Worm (Caenorhabditis elegans) whole organism, L1 larva: ENCODE results near the gene F41E6.1.

ENCODE experiments used
- C16A3.4 ChIP-seq: fragments of 150-350 bp; optimal IDR thresholded peaks from 2 replicates; lab custom pipeline; 2014; ENCODE audit warnings: missing biosample characterization, missing genetic modification characterization
- C34B4.2 ChIP-seq: sonication (generic microtip); optimal IDR thresholded peaks from 2 replicates; lab custom pipeline; 2017; ENCODE audit warnings: mild to moderate bottlenecking, missing genetic modification characterization, missing compliant biosample characterization
- aha-1 ChIP-seq: fragments of 150-350 bp; optimal IDR thresholded peaks from 2 replicates; lab custom pipeline; 2014; ENCODE audit warnings: missing biosample characterization, missing genetic modification characterization
- aly-2 ChIP-seq: fragments of 150-350 bp; optimal IDR thresholded peaks from 2 replicates; lab custom pipeline; 2014; ENCODE audit warnings: missing biosample characterization, missing genetic modification characterization
- ama-1 ChIP-seq: fragments of 150-350 bp; optimal IDR thresholded peaks from 2 replicates; lab custom pipeline; 2014
- blmp-1 ChIP-seq: fragments of 150-350 bp; optimal IDR thresholded peaks from 2 replicates; lab custom pipeline; 2014; ENCODE audit warnings: missing biosample characterization, missing genetic modification characterization
- ceh-82 ChIP-seq, 3 experiments: fragments of 150-350 bp in 1 of 3; sonication (generic microtip) in 2 of 3; optimal IDR thresholded peaks; 2 replicates each; lab custom pipeline; 2014 to 2017; ENCODE audit warnings: missing biosample characterization in 3 of 3, missing genetic modification characterization in 3 of 3
- ceh-88 ChIP-seq: fragments of 200-800 bp; sonication (Bioruptor generic); IDR thresholded peaks from 2 replicates; pipeline ENCODE4 v1.3.6; 2022; ENCODE audit warnings: missing genetic modification characterization, missing compliant biosample characterization
- dsc-1 ChIP-seq: sonication (generic microtip); optimal IDR thresholded peaks from 2 replicates; lab custom pipeline; 2016; ENCODE audit warnings: mild to moderate bottlenecking, missing genetic modification characterization, missing compliant biosample characterization
- efl-1 ChIP-seq, 4 experiments: fragments of 150-350 bp; optimal IDR thresholded peaks in 3 of 4; peaks in 1 of 4; 1 replicate in 1 of 4; 2 replicates in 3 of 4; lab custom pipeline; 2014; ENCODE audit warnings: missing biosample characterization in 2 of 4, missing genetic modification characterization in 2 of 4, missing genetic modification reagents in 2 of 4
- efl-3 ChIP-seq: fragments of 200-800 bp; sonication (Bioruptor generic); optimal IDR thresholded peaks from 2 replicates; lab custom pipeline; 2018; ENCODE audit warnings: mild to moderate bottlenecking, missing genetic modification characterization, missing compliant biosample characterization
- elt-2 ChIP-seq: sonication (generic microtip); optimal IDR thresholded peaks from 2 replicates; lab custom pipeline; 2016; ENCODE audit warnings: missing genetic modification characterization, mild to moderate bottlenecking, inconsistent platforms, missing compliant biosample characterization, missing genetic modification reagents
- elt-3 ChIP-seq, 6 experiments: fragments of 150-350 bp in 1 of 6; sonication (generic microtip); optimal IDR thresholded peaks; 2 replicates each; lab custom pipeline; 2017 to 2018; ENCODE audit warnings: missing biosample characterization in 6 of 6, missing genetic modification characterization in 6 of 6, inconsistent platforms in 1 of 6
- ets-5 ChIP-seq: fragments of 200-800 bp; sonication (Bioruptor generic); IDR thresholded peaks from 2 replicates; pipeline ENCODE4 v1.3.6; 2022; ENCODE audit warnings: missing genetic modification characterization, missing compliant biosample characterization
- fkh-4 ChIP-seq: sonication (generic microtip); optimal IDR thresholded peaks from 2 replicates; lab custom pipeline; 2016; ENCODE audit warnings: missing compliant biosample characterization, missing genetic modification characterization, borderline replicate concordance
- grh-1 ChIP-seq: fragments of 200-800 bp; sonication (Bioruptor generic); IDR thresholded peaks from 2 replicates; pipeline ENCODE4 v1.3.6; 2022; ENCODE audit warnings: missing genetic modification reagents, missing genetic modification characterization, missing compliant biosample characterization
- hlh-17 ChIP-seq: fragments of 200-800 bp; sonication (Bioruptor generic); optimal IDR thresholded peaks from 2 replicates; lab custom pipeline; 2018; ENCODE audit warnings: missing genetic modification characterization, mild to moderate bottlenecking, missing compliant biosample characterization, moderate library complexity, borderline replicate concordance
- isw-1 ChIP-seq: fragments of 200-800 bp; sonication (Bioruptor generic); IDR thresholded peaks from 2 replicates; pipeline ENCODE4 v1.3.6; 2022; ENCODE audit warnings: missing genetic modification characterization, missing compliant biosample characterization
- lin-14 ChIP-seq: fragments of 200-800 bp; sonication (Bioruptor generic); optimal IDR thresholded peaks from 2 replicates; lab custom pipeline; 2018; ENCODE audit warnings: mild to moderate bottlenecking, missing genetic modification characterization, moderate library complexity, missing compliant biosample characterization
- lin-15B ChIP-seq: fragments of 150-350 bp; sonication (generic microtip); optimal IDR thresholded peaks from 3 replicates; lab custom pipeline; 2014; ENCODE audit warnings: missing biosample characterization, missing genetic modification characterization
- lir-3 ChIP-seq: sonication (generic microtip); optimal IDR thresholded peaks from 2 replicates; lab custom pipeline; 2016; ENCODE audit warnings: mild to moderate bottlenecking, missing genetic modification characterization, moderate library complexity, missing compliant biosample characterization; ENCODE audit not compliant: poor library complexity
- lsy-2 ChIP-seq, 2 experiments: fragments of 150-350 bp; optimal IDR thresholded peaks; 2 replicates each; lab custom pipeline; 2014; ENCODE audit warnings: missing biosample characterization in 2 of 2, missing genetic modification characterization in 2 of 2
- mdl-1 ChIP-seq, 2 experiments: fragments of 150-350 bp; optimal IDR thresholded peaks; 2 replicates each; lab custom pipeline; 2014 to 2017; ENCODE audit warnings: missing biosample characterization in 2 of 2, missing genetic modification characterization in 2 of 2, inconsistent platforms in 1 of 2
- mef-2 ChIP-seq: fragments of 150-350 bp; optimal IDR thresholded peaks from 2 replicates; lab custom pipeline; 2014; ENCODE audit warnings: missing biosample characterization, missing genetic modification characterization
- mep-1 ChIP-seq: fragments of 150-350 bp; optimal IDR thresholded peaks from 2 replicates; lab custom pipeline; 2014; ENCODE audit warnings: missing biosample characterization, missing genetic modification characterization
- nhr-11 ChIP-seq: fragments of 150-350 bp; optimal IDR thresholded peaks from 2 replicates; lab custom pipeline; 2014; ENCODE audit warnings: missing biosample characterization, missing genetic modification characterization
- nhr-19 ChIP-seq: fragments of 200-800 bp; sonication (Bioruptor generic); conservative IDR thresholded peaks from 2 replicates; pipeline ENCODE4 v1.3.6; 2022; ENCODE audit warnings: missing genetic modification characterization, missing compliant biosample characterization
- nhr-237 ChIP-seq: fragments of 150-350 bp; optimal IDR thresholded peaks from 2 replicates; lab custom pipeline; 2014; ENCODE audit warnings: missing biosample characterization, missing genetic modification characterization
- nhr-71 ChIP-seq: sonication (generic microtip); optimal IDR thresholded peaks from 2 replicates; lab custom pipeline; 2016; ENCODE audit warnings: mild to moderate bottlenecking, missing genetic modification characterization, moderate library complexity, missing compliant biosample characterization
- nhr-76 ChIP-seq: sonication (generic microtip); optimal IDR thresholded peaks from 2 replicates; lab custom pipeline; 2017; ENCODE audit warnings: missing biosample characterization, missing genetic modification characterization
- nhr-77 ChIP-seq: fragments of 150-350 bp; optimal IDR thresholded peaks from 2 replicates; lab custom pipeline; 2014; ENCODE audit warnings: missing biosample characterization, missing genetic modification characterization
- nhr-84 ChIP-seq: sonication (generic microtip); optimal IDR thresholded peaks from 2 replicates; lab custom pipeline; 2017; ENCODE audit warnings: missing biosample characterization, missing genetic modification characterization
- nhr-85 ChIP-seq: sonication (generic microtip); peaks from one replicate; lab custom pipeline; 2016; ENCODE audit warnings: missing genetic modification characterization, inconsistent platforms, missing compliant biosample characterization
- nhr-90 ChIP-seq: sonication (generic microtip); optimal IDR thresholded peaks from 2 replicates; lab custom pipeline; 2016; ENCODE audit warnings: mild to moderate bottlenecking, missing genetic modification characterization, missing compliant biosample characterization; ENCODE audit not compliant: poor library complexity
- pag-3 ChIP-seq: sonication (generic microtip); optimal IDR thresholded peaks from 2 replicates; lab custom pipeline; 2017; ENCODE audit warnings: missing genetic modification characterization, mild to moderate bottlenecking, missing compliant biosample characterization, antibody characterized with exemption, borderline replicate concordance; ENCODE audit not compliant: insufficient read depth
- pax-3 ChIP-seq: fragments of 200-800 bp; sonication (Bioruptor generic); optimal IDR thresholded peaks from 2 replicates; lab custom pipeline; 2018; ENCODE audit warnings: mild to moderate bottlenecking, missing genetic modification characterization, moderate library complexity, missing compliant biosample characterization
- rnt-1 ChIP-seq: sonication (generic microtip); optimal IDR thresholded peaks from 2 replicates; lab custom pipeline; 2016; ENCODE audit warnings: mild to moderate bottlenecking, missing genetic modification characterization, moderate library complexity, missing compliant biosample characterization
- snu-23 ChIP-seq: sonication (generic microtip); optimal IDR thresholded peaks from 2 replicates; lab custom pipeline; 2016; ENCODE audit warnings: missing genetic modification characterization, missing compliant biosample characterization
- tlp-1 ChIP-seq: fragments of 150-350 bp; optimal IDR thresholded peaks from 2 replicates; lab custom pipeline; 2014; ENCODE audit warnings: missing biosample characterization, missing genetic modification characterization
- unc-62 ChIP-seq: fragments of 150-350 bp; optimal IDR thresholded peaks from 2 replicates; lab custom pipeline; 2014; ENCODE audit warnings: missing biosample characterization, missing genetic modification reagents, missing genetic modification characterization
- zip-4 ChIP-seq: fragments of 200-800 bp; sonication (Bioruptor generic); optimal IDR thresholded peaks from 2 replicates; lab custom pipeline; 2018; ENCODE audit warnings: mild to moderate bottlenecking, missing genetic modification characterization, moderate library complexity, missing compliant biosample characterization
- ztf-11 ChIP-seq, 2 experiments: sonication (generic microtip); optimal IDR thresholded peaks; 2 replicates each; lab custom pipeline; 2016 to 2017; ENCODE audit warnings: missing genetic modification characterization in 2 of 2, missing biosample characterization in 1 of 2, missing compliant biosample characterization in 1 of 2
- ztf-4 ChIP-seq: fragments of 150-350 bp; optimal IDR thresholded peaks from 2 replicates; lab custom pipeline; 2014; ENCODE audit warnings: missing biosample characterization, missing genetic modification characterization

The F41E6.1 gene

DNA sequence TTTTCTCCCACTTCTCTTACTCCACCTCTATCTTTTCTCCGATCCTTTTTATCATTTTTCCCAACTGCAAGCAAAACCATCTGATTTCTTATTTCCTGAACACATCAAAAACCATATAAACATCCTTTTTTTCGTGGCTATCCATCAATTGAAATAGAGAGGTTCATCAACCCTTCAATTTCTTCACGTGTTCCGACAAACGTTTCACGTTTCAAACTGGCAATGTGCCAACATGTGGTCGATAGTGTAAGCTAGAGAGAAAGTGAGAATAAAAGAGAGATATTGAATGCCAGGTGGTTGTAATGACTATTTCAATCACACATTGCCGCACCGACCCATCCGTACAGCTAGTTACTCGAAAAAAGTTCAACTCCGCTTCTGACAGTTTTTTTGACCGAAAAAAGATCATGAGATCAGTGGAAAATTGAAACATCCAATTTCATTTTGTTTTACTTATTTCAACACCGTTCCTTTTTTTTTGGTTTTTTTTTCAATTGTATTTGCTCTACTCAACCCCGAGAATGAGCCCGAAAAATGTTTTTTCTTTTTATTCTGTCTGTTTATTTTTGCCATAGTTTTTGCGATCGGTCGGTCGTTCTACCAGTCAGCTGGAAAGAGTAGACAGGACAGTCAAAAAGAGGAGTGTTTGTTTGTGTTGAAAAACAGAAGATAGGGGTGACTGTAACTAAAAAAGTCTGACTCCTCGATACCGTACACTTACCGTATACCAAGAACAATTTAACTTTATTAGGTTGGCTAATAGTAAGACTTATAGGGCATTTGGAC is 36.4 kb downstream of the F41E6.1 start (continued):
- TF ChIP-seq blmp-1 (tag; lab: Kevin White, UChicago) (peak; percentile 56), snu-23 (GFP tag; lab: Kevin White, UChicago) (peak; percentile 43), pag-3 (peak; percentile 91), nhr-90 (tag; lab: Kevin White, UChicago) (no peak), elt-3 (tag; optimal IDR thresholded peaks at IDR 0.05; lab: Kevin White, UChicago) (no peak), lsy-2 (tag; optimal IDR thresholded peaks at IDR 0.05; lab: Kevin White, UChicago) (peak in 1 of 2 experiments; percentile 52), tlp-1 (no peak)

- TF ChIP-seq nhr-71 (peak; percentile 1), nhr-85 (tag; lab: Kevin White, UChicago) (peak; percentile 73), efl-1 (optimal IDR thresholded peaks at IDR 0.05; lab: Kevin White, UChicago) (no peak), efl-1 (GFP tag; optimal IDR thresholded peaks at IDR 0.05 in 1 of 2; lab: Kevin White, UChicago) (peak in 1 of 2 experiments; percentile 82), lin-15B (tag; lab: Kevin White, UChicago) (no peak), C16A3.4 (tag; lab: Kevin White, UChicago) (no peak), lin-14 (peak; percentile 41), rnt-1 (tag; lab: Kevin White, UChicago) (peak; percentile 22), ets-5 (no peak), blmp-1 (tag; lab: Kevin White, UChicago) (peak; percentile 73)
These were observed 38.1 kb downstream of the F41E6.1 start for ce11 chrV:8660475-8660874.

DNA sequence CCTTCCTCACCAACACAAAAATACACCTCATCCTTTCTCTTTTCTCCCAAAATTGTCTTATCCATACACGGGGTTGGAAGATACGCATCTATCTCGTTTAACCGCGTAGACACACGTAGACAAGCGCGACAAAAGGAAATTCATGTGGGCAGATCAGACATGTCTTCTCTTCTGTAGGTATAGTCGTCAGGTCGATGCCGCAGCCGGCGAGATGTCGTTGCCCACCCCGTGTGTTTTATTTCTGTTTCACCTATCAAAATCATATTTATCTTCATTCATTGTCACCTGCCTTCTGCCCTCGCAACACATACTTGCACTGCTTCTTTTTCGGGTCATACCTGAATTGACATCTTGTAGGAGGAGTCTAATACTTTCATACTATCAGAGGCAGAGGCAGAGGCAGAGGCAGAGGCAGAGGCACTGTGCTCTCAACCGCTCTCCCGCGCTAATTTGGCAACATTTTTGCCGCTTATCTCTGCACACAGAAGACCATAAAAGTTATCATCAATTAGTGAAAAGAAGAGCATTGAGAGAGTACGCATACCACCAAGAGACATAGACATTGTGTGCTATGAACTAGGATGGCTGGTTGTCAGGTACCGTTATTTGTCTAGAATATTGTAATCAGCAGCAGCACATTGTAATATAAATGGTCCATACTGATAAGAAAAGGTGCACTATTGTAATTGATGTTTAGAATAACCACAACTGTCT is 39.0 kb downstream of the F41E6.1 start:
- TF ChIP-seq ceh-82 (tag; optimal IDR thresholded peaks at IDR 0.05; lab: Kevin White, UChicago) (no peak), pax-3 (tag; lab: Kevin White, UChicago) (no peak), nhr-237 (no peak), unc-62 (no peak), dsc-1 (tag; lab: Kevin White, UChicago) (no peak), aly-2 (no peak), nhr-76 (tag; lab: Kevin White, UChicago) (no peak), nhr-90 (tag; lab: Kevin White, UChicago) (peak; percentile 28), hlh-17 (GFP tag; lab: Kevin White, UChicago) (no peak), pag-3 (no peak), grh-1 (no peak), nhr-77 (no peak), isw-1 (GFP tag; lab: Robert Waterston, UW) (no peak), lir-3 (tag; lab: Kevin White, UChicago) (no peak), efl-1 (optimal IDR thresholded peaks at IDR 0.05; lab: Kevin White, UChicago) (no peak), efl-1 (GFP tag; optimal IDR thresholded peaks at IDR 0.05 in 1 of 2; lab: Kevin White, UChicago) (peak in 1 of 2 experiments; percentile 89), nhr-71 (peak; percentile 40), ztf-4 (no peak), C16A3.4 (tag; lab: Kevin White, UChicago) (no peak), tlp-1 (no peak), ztf-11 (tag; optimal IDR thresholded peaks at IDR 0.05; lab: Kevin White, UChicago) (no peak), aha-1 (tag; lab: Kevin White, UChicago) (no peak), nhr-19 (GFP tag; lab: Robert Waterston, UW) (0 out of 2 replicates have a peak, but pooled peaks have one; percentile 14), nhr-11 (tag; lab: Kevin White, UChicago) (no peak), ceh-88 (GFP tag; lab: Robert Waterston, UW) (no peak), mep-1 (tag; lab: Kevin White, UChicago) (peak; percentile 19), C34B4.2 (no peak), mdl-1 (tag; optimal IDR thresholded peaks at IDR 0.05; lab: Kevin White, UChicago) (peak in 1 of 2 experiments; percentile 21), rnt-1 (tag; lab: Kevin White, UChicago) (peak; percentile 22), elt-2 (tag; lab: Kevin White, UChicago) (peak; percentile 91), fkh-4 (no peak), zip-4 (GFP tag; lab: Kevin White, UChicago) (no peak), snu-23 (GFP tag; lab: Kevin White, UChicago) (peak; percentile 54), nhr-84 (tag; lab: Kevin White, UChicago) (no peak), mef-2 (tag; lab: Kevin White, UChicago) (no peak), efl-3 (no peak), ama-1 (no peak), blmp-1 (tag; lab: Kevin White, UChicago) (peak; percentile 93)
